Worm (Caenorhabditis elegans) whole organism, mixed stage, embryonic: ENCODE results near the gene lon-1.

Source experiments
- M03D4.4 ChIP-seq: sonication (generic microtip); optimal IDR thresholded peaks from 2 replicates; lab custom pipeline; 2017; ENCODE audit warnings: mild to moderate bottlenecking, missing genetic modification characterization, missing compliant biosample characterization
- bed-3 ChIP-seq: fragments of 200-800 bp; sonication (Bioruptor generic); optimal IDR thresholded peaks from 3 replicates; lab custom pipeline; 2018; ENCODE audit warnings: mild to moderate bottlenecking, missing genetic modification characterization, moderate library complexity, missing compliant biosample characterization
- blmp-1 ChIP-seq: fragments of 150-350 bp; optimal IDR thresholded peaks from 2 replicates; lab custom pipeline; 2014; ENCODE audit warnings: missing biosample characterization, missing genetic modification characterization
- ceh-39 ChIP-seq: fragments of 150-350 bp; optimal IDR thresholded peaks from 2 replicates; lab custom pipeline; 2014; ENCODE audit warnings: missing biosample characterization, missing genetic modification characterization
- ceh-43 ChIP-seq: fragments of 200-800 bp; sonication (Bioruptor generic); optimal IDR thresholded peaks from 2 replicates; lab custom pipeline; 2018; ENCODE audit warnings: mild to moderate bottlenecking, missing genetic modification characterization, moderate library complexity, missing compliant biosample characterization
- ceh-83 ChIP-seq: fragments of 200-800 bp; sonication (Bioruptor generic); optimal IDR thresholded peaks from 2 replicates; lab custom pipeline; 2018; ENCODE audit warnings: mild to moderate bottlenecking, missing genetic modification characterization, missing compliant biosample characterization
- ces-1 ChIP-seq: fragments of 150-350 bp; optimal IDR thresholded peaks from 2 replicates; lab custom pipeline; 2014; ENCODE audit warnings: missing biosample characterization, missing genetic modification reagents, missing genetic modification characterization
- cnd-1 ChIP-seq: fragments of 200-800 bp; sonication (Bioruptor generic); optimal IDR thresholded peaks from 2 replicates; lab custom pipeline; 2018; ENCODE audit warnings: mild to moderate bottlenecking, missing genetic modification characterization, missing compliant biosample characterization
- drap-1 ChIP-seq: fragments of 200-800 bp; sonication (Bioruptor generic); optimal IDR thresholded peaks from 3 replicates; lab custom pipeline; 2018; ENCODE audit warnings: mild to moderate bottlenecking, missing genetic modification characterization, missing compliant biosample characterization
- elt-1 ChIP-seq: sonication (generic microtip); optimal IDR thresholded peaks from 2 replicates; lab custom pipeline; 2017; ENCODE audit warnings: missing genetic modification characterization, mild to moderate bottlenecking, missing compliant biosample characterization, antibody characterized with exemption, moderate library complexity, borderline replicate concordance; ENCODE audit not compliant: insufficient read depth
- elt-3 ChIP-seq: fragments of 150-350 bp; optimal IDR thresholded peaks from 2 replicates; lab custom pipeline; 2014; ENCODE audit warnings: missing biosample characterization, missing genetic modification characterization
- flh-1 ChIP-seq: fragments of 200-800 bp; sonication (Bioruptor generic); optimal IDR thresholded peaks from 2 replicates; lab custom pipeline; 2018; ENCODE audit warnings: mild to moderate bottlenecking, missing genetic modification characterization, moderate library complexity, missing compliant biosample characterization
- lin-13 ChIP-seq: fragments of 150-350 bp; optimal IDR thresholded peaks from 2 replicates; lab custom pipeline; 2014; ENCODE audit warnings: missing biosample characterization, missing genetic modification characterization
- lsy-2 ChIP-seq: fragments of 150-350 bp; optimal IDR thresholded peaks from 2 replicates; lab custom pipeline; 2014; ENCODE audit warnings: missing biosample characterization, missing genetic modification characterization
- mab-5 ChIP-seq: fragments of 150-350 bp; optimal IDR thresholded peaks from 2 replicates; lab custom pipeline; 2014; ENCODE audit warnings: missing biosample characterization, missing genetic modification characterization
- mep-1 ChIP-seq: fragments of 150-350 bp; optimal IDR thresholded peaks from 2 replicates; lab custom pipeline; 2017; ENCODE audit warnings: missing biosample characterization, missing genetic modification reagents, missing genetic modification characterization, inconsistent platforms
- mls-2 ChIP-seq: sonication (generic microtip); optimal IDR thresholded peaks from 2 replicates; lab custom pipeline; 2016; ENCODE audit warnings: mild to moderate bottlenecking, missing genetic modification characterization, moderate library complexity, missing compliant biosample characterization
- nhr-12 ChIP-seq: fragments of 150-350 bp; optimal IDR thresholded peaks from 2 replicates; lab custom pipeline; 2014; ENCODE audit warnings: missing biosample characterization, missing genetic modification characterization
- nhr-2 ChIP-seq: fragments of 150-350 bp; optimal IDR thresholded peaks from 2 replicates; lab custom pipeline; 2014; ENCODE audit warnings: missing biosample characterization, missing genetic modification characterization
- nhr-237 ChIP-seq: fragments of 150-350 bp; optimal IDR thresholded peaks from 2 replicates; lab custom pipeline; 2014; ENCODE audit warnings: missing biosample characterization, missing genetic modification characterization
- nhr-28 ChIP-seq: fragments of 150-350 bp; optimal IDR thresholded peaks from 2 replicates; lab custom pipeline; 2014; ENCODE audit warnings: missing biosample characterization, missing genetic modification characterization
- nhr-76 ChIP-seq: sonication (generic microtip); optimal IDR thresholded peaks from 2 replicates; lab custom pipeline; 2017; ENCODE audit warnings: missing biosample characterization, missing genetic modification characterization
- pha-4 ChIP-seq: fragments of 150-350 bp; optimal IDR thresholded peaks from 2 replicates; lab custom pipeline; 2018; ENCODE audit warnings: missing biosample characterization, missing genetic modification reagents, missing genetic modification characterization
- sem-2 ChIP-seq: fragments of 200-800 bp; sonication (Bioruptor generic); optimal IDR thresholded peaks from 2 replicates; lab custom pipeline; 2018; ENCODE audit warnings: mild to moderate bottlenecking, missing genetic modification characterization, missing compliant biosample characterization
- sptf-1 ChIP-seq: sonication (generic microtip); optimal IDR thresholded peaks from 2 replicates; lab custom pipeline; 2017; ENCODE audit warnings: mild to moderate bottlenecking, missing genetic modification characterization, moderate library complexity, missing compliant biosample characterization
- unc-120 ChIP-seq: sonication (generic microtip); optimal IDR thresholded peaks from 2 replicates; lab custom pipeline; 2017; ENCODE audit warnings: missing genetic modification characterization, missing compliant biosample characterization; ENCODE audit not compliant: poor library complexity, severe bottlenecking
- unc-39 ChIP-seq: fragments of 150-350 bp; optimal IDR thresholded peaks from 2 replicates; lab custom pipeline; 2014; ENCODE audit warnings: missing biosample characterization, missing genetic modification characterization
- unc-62 ChIP-seq: fragments of 150-350 bp; optimal IDR thresholded peaks from 2 replicates; lab custom pipeline; 2014; ENCODE audit warnings: missing biosample characterization, missing genetic modification reagents, missing genetic modification characterization
- zip-8 ChIP-seq: fragments of 150-350 bp; optimal IDR thresholded peaks from 2 replicates; lab custom pipeline; 2014; ENCODE audit warnings: missing biosample characterization, missing genetic modification characterization
- ztf-11 ChIP-seq: fragments of 150-350 bp; optimal IDR thresholded peaks from 2 replicates; lab custom pipeline; 2014; ENCODE audit warnings: missing biosample characterization, missing genetic modification characterization

lon-1 gene

DNA sequence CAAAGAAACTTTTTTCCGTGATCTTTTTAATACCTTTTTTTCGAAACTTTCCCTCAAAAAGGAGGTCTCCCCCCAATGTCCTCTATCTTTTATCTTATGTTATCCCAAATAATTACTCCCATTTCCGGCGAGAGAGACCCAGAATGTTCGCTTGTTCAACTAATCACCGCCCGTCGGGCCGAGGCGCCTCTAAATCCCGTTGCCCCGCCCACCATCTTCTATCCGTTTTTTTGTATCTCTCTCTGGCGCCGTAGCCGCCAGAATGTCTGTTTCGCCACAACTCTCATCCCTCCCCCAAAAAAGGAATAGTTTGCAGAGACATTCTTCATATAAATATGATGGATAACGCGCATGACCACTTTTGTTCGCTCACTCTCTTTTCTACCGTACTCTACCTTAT is 1.6 kb upstream of the lon-1 start:
- TF ChIP-seq nhr-28 (no peak), elt-3 (no peak), unc-62 (GFP tag; lab: Kevin White, UChicago) (no peak), unc-120 (tag; lab: Kevin White, UChicago) (no peak), lin-13 (no peak), flh-1 (GFP tag; lab: Kevin White, UChicago) (no peak), blmp-1 (tag; lab: Kevin White, UChicago) (no peak), nhr-76 (tag; lab: Kevin White, UChicago) (no peak), sem-2 (GFP tag; lab: Kevin White, UChicago) (no peak), ces-1 (no peak)

DNA sequence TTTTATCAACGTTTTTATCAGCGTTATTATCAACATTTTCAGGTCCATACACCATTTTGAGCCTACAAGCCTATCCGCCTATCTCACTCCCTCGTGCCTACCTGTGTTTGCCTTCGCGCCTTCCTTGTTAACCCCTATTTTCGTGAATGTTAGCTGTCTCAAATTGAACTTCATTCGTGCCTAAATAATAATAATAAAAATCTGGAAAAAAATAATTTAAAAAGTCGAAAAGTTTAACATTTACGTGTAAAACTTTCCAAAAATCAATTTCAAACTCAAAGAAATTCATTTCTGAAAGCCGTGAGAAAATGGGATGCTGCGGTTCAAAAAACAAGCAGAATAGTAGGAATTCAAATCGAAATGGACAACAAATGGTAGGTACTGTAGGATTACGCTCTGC is 3.7 kb downstream of the lon-1 start, which contains the start of gene R02F2.10:
Gene R02F2.10 (plus strand): TSS at position 301 of the 400 bp plus-strand sequence.
- TF ChIP-seq drap-1 (GFP tag; lab: Kevin White, UChicago) (no peak), sem-2 (GFP tag; lab: Kevin White, UChicago) (no peak), nhr-12 (tag; lab: Kevin White, UChicago) (no peak), ces-1 (no peak), lin-13 (no peak), lsy-2 (tag; lab: Kevin White, UChicago) (no peak), ceh-43 (GFP tag; lab: Kevin White, UChicago) (no peak), ceh-83 (GFP tag; lab: Kevin White, UChicago) (no peak), bed-3 (GFP tag; lab: Kevin White, UChicago) (no peak)

DNA sequence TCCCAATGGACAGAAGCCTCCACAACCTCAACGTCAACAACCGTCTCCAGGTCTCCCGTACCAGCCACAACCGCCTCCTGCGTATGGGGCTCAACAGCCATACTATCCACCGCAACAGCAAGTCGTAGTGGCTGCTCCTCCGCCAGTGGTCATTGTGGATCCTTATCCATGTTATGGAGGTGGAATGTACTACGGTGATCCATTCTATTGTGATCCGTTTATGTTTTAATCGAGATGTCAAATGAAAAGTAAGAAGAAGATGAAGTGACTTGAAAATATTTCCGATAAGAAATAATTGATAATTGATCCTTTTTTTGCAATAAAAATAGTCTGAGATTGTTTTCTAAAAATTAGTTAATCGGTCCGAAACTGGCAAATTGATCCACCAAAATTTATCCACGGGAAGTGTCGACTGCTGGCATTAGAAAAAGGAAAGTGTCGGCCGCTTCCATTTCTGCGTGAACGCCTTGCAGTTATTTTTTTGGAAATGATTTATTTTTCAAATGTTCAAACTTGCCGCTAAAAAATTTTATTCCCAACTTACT is 4.6 kb downstream of the lon-1 start, which contains the start of the genes R02F2.6 and R02F2.5:
Gene R02F2.6 (minus strand): TSS at position 101 of the 545 bp plus-strand sequence.
Gene R02F2.5 (plus strand): TSS at position 495 of the 545 bp plus-strand sequence.
- TF ChIP-seq sem-2 (GFP tag; lab: Kevin White, UChicago) (no peak), pha-4 (tag; lab: Kevin White, UChicago) (no peak), mab-5 (tag; lab: Kevin White, UChicago) (no peak), blmp-1 (tag; lab: Kevin White, UChicago) (no peak), ceh-39 (tag; lab: Kevin White, UChicago) (no peak), bed-3 (GFP tag; lab: Kevin White, UChicago) (no peak)

DNA sequence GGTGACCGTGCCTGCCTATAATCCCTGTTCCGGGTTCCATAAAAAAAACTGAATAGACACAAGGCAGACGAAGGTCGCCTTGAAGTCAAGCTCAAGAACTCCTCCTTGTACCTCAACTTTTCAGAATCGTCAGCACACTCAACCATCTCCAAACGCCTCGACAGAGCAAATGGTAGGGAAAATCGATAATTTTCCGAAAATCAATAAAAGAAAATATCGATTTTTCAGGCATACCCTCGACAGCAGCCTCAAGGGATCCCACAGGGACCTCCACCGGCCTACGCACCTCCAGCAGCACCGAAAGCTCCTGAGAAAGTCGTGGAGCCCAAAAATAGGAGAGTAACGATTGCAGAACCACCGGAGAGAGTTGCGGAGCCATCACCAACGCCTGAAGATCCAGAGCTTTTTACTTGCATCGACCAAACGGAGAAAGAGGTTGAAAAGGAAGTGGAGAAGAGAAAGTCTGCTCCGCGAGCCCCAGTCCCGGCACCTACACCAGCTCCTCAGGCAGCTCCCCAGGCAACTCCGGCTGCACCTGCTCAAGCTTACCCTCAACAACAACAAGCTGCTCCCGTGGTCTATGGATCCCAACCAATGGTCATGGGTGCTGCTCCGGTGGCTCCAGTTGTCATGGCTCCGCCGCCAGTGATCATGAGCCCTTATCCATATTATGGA is 5.4 kb downstream of the lon-1 start:
- no peak for TF ChIP-seq bed-3 (GFP tag; lab: Kevin White, UChicago)
- no peak for TF ChIP-seq sptf-1 (tag; lab: Kevin White, UChicago)
- TF ChIP-seq flh-1 (GFP tag; lab: Kevin White, UChicago), result no peak
- no peak for TF ChIP-seq mls-2 (tag; lab: Kevin White, UChicago)
- TF ChIP-seq nhr-28, result no peak
- no peak for TF ChIP-seq ztf-11 (tag; lab: Kevin White, UChicago)
- no peak for TF ChIP-seq ces-1
- TF ChIP-seq unc-62 (GFP tag; lab: Kevin White, UChicago), result no peak
- TF ChIP-seq, all 35 proteins: peak for 0

DNA sequence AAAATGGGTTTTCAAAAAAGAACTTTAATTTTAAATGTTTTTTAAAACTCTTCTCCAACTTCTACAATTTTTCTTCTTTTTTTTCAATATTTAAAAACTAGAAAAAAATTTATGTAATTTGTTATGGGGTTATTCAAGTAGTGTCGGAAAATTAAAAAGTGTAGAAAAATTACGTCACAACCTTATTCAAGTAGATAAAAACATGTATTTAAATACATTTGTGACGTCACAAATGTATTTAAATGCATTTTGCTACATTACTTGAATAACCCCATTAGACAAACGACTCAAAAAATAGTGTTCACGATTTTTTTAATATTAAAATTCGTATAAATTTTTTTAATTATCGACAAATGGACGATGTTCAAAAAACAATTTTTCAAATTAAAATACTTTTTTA is 6.6 kb downstream of the lon-1 start:
- TF ChIP-seq zip-8, result peak; percentile 92

DNA sequence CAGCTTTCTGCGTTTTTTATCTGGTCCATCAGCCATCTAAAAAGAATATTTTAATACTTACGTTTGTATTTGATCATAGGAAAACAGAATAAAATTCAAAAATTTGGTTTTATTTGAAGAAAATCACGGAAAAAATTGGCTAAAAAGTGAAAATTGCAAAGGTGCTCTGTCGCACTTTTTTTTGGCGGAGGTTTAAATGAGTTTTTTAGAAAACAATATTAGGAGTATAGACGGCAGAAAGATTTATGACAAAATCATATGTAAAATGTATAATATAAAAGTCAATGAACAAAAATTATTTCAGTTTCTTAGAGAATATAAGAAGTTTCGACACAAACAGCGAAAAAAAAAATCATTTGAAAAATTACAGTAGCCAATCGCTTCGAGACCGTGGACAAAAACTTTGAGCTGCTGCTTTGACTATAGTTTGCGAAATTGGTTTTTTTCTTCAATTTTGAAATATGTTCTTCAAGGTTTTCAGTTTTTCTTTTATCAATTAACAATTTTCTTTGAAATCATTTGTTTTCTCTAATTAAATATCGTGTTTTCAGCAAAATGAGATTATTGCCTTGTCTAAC is 9.6 kb downstream of the lon-1 start, which contains the start of the genes R02F2.7 and R02F2.4:
Gene R02F2.7 (minus strand): TSS at position 36 of the 578 bp plus-strand sequence.
Gene R02F2.4 (plus strand): TSS at position 552 of the 578 bp plus-strand sequence.
- TF ChIP-seq sptf-1 (tag; lab: Kevin White, UChicago) (no peak), blmp-1 (tag; lab: Kevin White, UChicago) (no peak), elt-1 (tag; lab: Kevin White, UChicago) (no peak), nhr-28 (no peak), M03D4.4 (no peak), nhr-2 (no peak), ces-1 (no peak), mab-5 (tag; lab: Kevin White, UChicago) (no peak), ceh-43 (GFP tag; lab: Kevin White, UChicago) (no peak), nhr-12 (tag; lab: Kevin White, UChicago) (no peak), mls-2 (tag; lab: Kevin White, UChicago) (no peak), nhr-237 (no peak), unc-120 (tag; lab: Kevin White, UChicago) (no peak), ceh-83 (GFP tag; lab: Kevin White, UChicago) (no peak), unc-39 (tag; lab: Kevin White, UChicago) (no peak), unc-62 (GFP tag; lab: Kevin White, UChicago) (no peak), flh-1 (GFP tag; lab: Kevin White, UChicago) (no peak), pha-4 (tag; lab: Kevin White, UChicago) (no peak), cnd-1 (tag; lab: Kevin White, UChicago) (no peak), mep-1 (tag; lab: Kevin White, UChicago) (no peak)
